Fruit fly (Drosophila melanogaster) whole organism, embryonic: ENCODE data around the gene CG32625.

ENCODE experiments used
- ATbp ChIP-seq: fragments of 200-800 bp; sonication (Bioruptor generic); optimal IDR thresholded peaks from 2 replicates; lab custom pipeline; 2017; ENCODE audit warnings: missing biosample characterization, mild to moderate bottlenecking, missing genetic modification characterization, missing genetic modification reagents
- Bdp1 ChIP-seq: fragments of 200-800 bp; sonication (Bioruptor generic); optimal IDR thresholded peaks from 3 replicates; lab custom pipeline; 2016; ENCODE audit warnings: missing biosample characterization, missing genetic modification characterization
- Blimp-1 ChIP-seq: fragments of 200-800 bp; sonication (Bioruptor generic); optimal IDR thresholded peaks from 3 replicates; lab custom pipeline; 2018; ENCODE audit warnings: missing biosample characterization, missing genetic modification characterization, mild to moderate bottlenecking, moderate library complexity, missing genetic modification reagents
- CG10543 ChIP-seq: fragments of 200-800 bp; sonication (Bioruptor generic); optimal IDR thresholded peaks from 3 replicates; lab custom pipeline; 2017; ENCODE audit warnings: missing biosample characterization, mild to moderate bottlenecking, missing genetic modification characterization, moderate library complexity
- CG13424 ChIP-seq: fragments of 200-800 bp; sonication (Bioruptor generic); optimal IDR thresholded peaks from 2 replicates; lab custom pipeline; 2019; ENCODE audit warnings: missing biosample characterization, mild to moderate bottlenecking, missing genetic modification characterization, moderate library complexity
- CG15601 ChIP-seq: fragments of 200-800 bp; sonication (Bioruptor generic); optimal IDR thresholded peaks from 3 replicates; lab custom pipeline; 2019; ENCODE audit warnings: missing biosample characterization, mild to moderate bottlenecking, missing genetic modification characterization, moderate library complexity
- CG17328 ChIP-seq: fragments of 200-800 bp; sonication (Bioruptor generic); IDR thresholded peaks from 2 replicates; pipeline ENCODE4 v1.3.6; 2022; ENCODE audit warnings: missing biosample characterization, missing genetic modification characterization
- CG17361 ChIP-seq: fragments of 200-800 bp; sonication (Bioruptor generic); IDR thresholded peaks from 3 replicates; pipeline ENCODE4 v1.3.6; 2022; ENCODE audit warnings: missing biosample characterization, missing genetic modification characterization
- CG17568 ChIP-seq: fragments of 200-800 bp; sonication (Bioruptor generic); optimal IDR thresholded peaks from 2 replicates; lab custom pipeline; 2018; ENCODE audit warnings: missing biosample characterization, mild to moderate bottlenecking, missing genetic modification characterization, moderate library complexity
- CG18764 ChIP-seq: fragments of 200-800 bp; sonication (Bioruptor generic); optimal IDR thresholded peaks from 3 replicates; lab custom pipeline; 2016; ENCODE audit warnings: missing biosample characterization, missing genetic modification characterization
- CG2202 ChIP-seq: fragments of 200-800 bp; sonication (Bioruptor generic); optimal IDR thresholded peaks from 2 replicates; lab custom pipeline; 2018; ENCODE audit warnings: missing biosample characterization, mild to moderate bottlenecking, missing genetic modification characterization
- CG30020 ChIP-seq: fragments of 200-800 bp; optimal IDR thresholded peaks from 2 replicates; lab custom pipeline; 2019; ENCODE audit warnings: missing biosample characterization, mild to moderate bottlenecking, missing genetic modification characterization, moderate library complexity
- CG3065 ChIP-seq: fragments of 200-800 bp; sonication (Bioruptor generic); optimal IDR thresholded peaks from 2 replicates; lab custom pipeline; 2016; ENCODE audit warnings: missing biosample characterization, missing genetic modification characterization
- CG32772 ChIP-seq: fragments of 200-800 bp; sonication (Bioruptor generic); IDR thresholded peaks from 2 replicates; pipeline ENCODE4 v1.3.6; 2022; ENCODE audit warnings: missing biosample characterization, missing genetic modification characterization
- CG34422 ChIP-seq: fragments of 200-800 bp; sonication (Bioruptor generic); IDR thresholded peaks from 3 replicates; pipeline ENCODE4 v1.3.6; 2022; ENCODE audit warnings: missing biosample characterization, missing genetic modification characterization
- CG3726 ChIP-seq: fragments of 200-800 bp; sonication (Bioruptor generic); IDR thresholded peaks from 3 replicates; pipeline ENCODE4, ENCODE4 v1.3.6; 2022; ENCODE audit warnings: missing biosample characterization, missing genetic modification characterization
- CG6175 ChIP-seq: fragments of 200-800 bp; sonication (Bioruptor generic); IDR thresholded peaks from 3 replicates; pipeline ENCODE4 v1.3.6; 2022; ENCODE audit warnings: missing biosample characterization, missing genetic modification characterization
- CG6272 ChIP-seq: fragments of 200-800 bp; sonication (Bioruptor generic); IDR thresholded peaks from 2 replicates; pipeline ENCODE4 v1.3.6; 2022; ENCODE audit warnings: missing biosample characterization, missing genetic modification characterization
- CG7839 ChIP-seq: fragments of 200-800 bp; sonication (Bioruptor generic); optimal IDR thresholded peaks from 3 replicates; lab custom pipeline; 2018; ENCODE audit warnings: missing biosample characterization, mild to moderate bottlenecking, missing genetic modification characterization, moderate library complexity
- CG9437 ChIP-seq: fragments of 200-800 bp; sonication (Bioruptor generic); optimal IDR thresholded peaks from 2 replicates; lab custom pipeline; 2018; ENCODE audit warnings: missing biosample characterization, mild to moderate bottlenecking, missing genetic modification characterization
- Dek ChIP-seq: fragments of 200-800 bp; sonication (Bioruptor generic); optimal IDR thresholded peaks from 3 replicates; lab custom pipeline; 2019; ENCODE audit warnings: missing biosample characterization, mild to moderate bottlenecking, missing genetic modification characterization, moderate library complexity
- ERR ChIP-seq: fragments of 200-800 bp; sonication (Bioruptor generic); optimal IDR thresholded peaks from 2 replicates; lab custom pipeline; 2016; ENCODE audit warnings: missing biosample characterization, missing genetic modification characterization
- Elba2 ChIP-seq: fragments of 200-800 bp; sonication (Bioruptor generic); optimal IDR thresholded peaks from 3 replicates; lab custom pipeline; 2016; ENCODE audit warnings: missing biosample characterization, missing genetic modification characterization
- Fer2 ChIP-seq: fragments of 200-800 bp; sonication (Bioruptor generic); optimal IDR thresholded peaks from 2 replicates; lab custom pipeline; 2018; ENCODE audit warnings: missing biosample characterization, mild to moderate bottlenecking, missing genetic modification characterization, moderate library complexity
- Lim3 ChIP-seq: fragments of 200-800 bp; sonication (Bioruptor generic); IDR thresholded peaks from 2 replicates; pipeline ENCODE4 v1.3.6; 2022; ENCODE audit warnings: missing biosample characterization, missing genetic modification characterization
- Mad ChIP-seq: fragments of 200-800 bp; sonication (Bioruptor generic); optimal IDR thresholded peaks from 2 replicates; lab custom pipeline; 2016; ENCODE audit warnings: missing biosample characterization, missing genetic modification characterization
- Meics ChIP-seq: fragments of 200-800 bp; sonication (Bioruptor generic); optimal IDR thresholded peaks from 2 replicates; lab custom pipeline; 2017; ENCODE audit warnings: missing biosample characterization, mild to moderate bottlenecking, missing genetic modification characterization
- Sox100B ChIP-seq: fragments of 200-800 bp; sonication (Bioruptor generic); optimal IDR thresholded peaks from 3 replicates; lab custom pipeline; 2018; ENCODE audit warnings: missing biosample characterization, mild to moderate bottlenecking, missing genetic modification characterization
- Spps ChIP-seq: fragments of 200-800 bp; sonication (Bioruptor generic); optimal IDR thresholded peaks from 2 replicates; lab custom pipeline; 2018; ENCODE audit warnings: missing biosample characterization, mild to moderate bottlenecking, missing genetic modification characterization
- Trl ChIP-seq, 3 experiments: fragments of >200 bp in 2 of 3; fragments of 200-800 bp in 1 of 3; sonication (Bioruptor generic) in 1 of 3; optimal IDR thresholded peaks; 2 replicates in 1 of 3; 3 replicates in 2 of 3; lab custom pipeline; 2016 to 2017; ENCODE audit warnings: missing biosample characterization in 1 of 3, missing genetic modification characterization in 1 of 3
- amos ChIP-seq: fragments of 200-800 bp; sonication (Bioruptor generic); IDR thresholded peaks from 2 replicates; pipeline ENCODE4 v1.3.6; 2022; ENCODE audit warnings: missing biosample characterization, missing genetic modification characterization; ENCODE audit not compliant: partially characterized antibody
- ato ChIP-seq: fragments of 200-800 bp; sonication (Bioruptor generic); IDR thresholded peaks from 2 replicates; pipeline ENCODE4 v1.3.6; 2022; ENCODE audit warnings: missing biosample characterization, missing genetic modification characterization; ENCODE audit not compliant: partially characterized antibody
- da ChIP-seq: fragments of 200-800 bp; sonication (Bioruptor generic); optimal IDR thresholded peaks from 2 replicates; lab custom pipeline; 2016; ENCODE audit warnings: missing biosample characterization, missing genetic modification characterization
- dpn ChIP-seq, 2 experiments: fragments of 200-800 bp; sonication (Bioruptor generic); optimal IDR thresholded peaks; 3 replicates each; lab custom pipeline; 2016; ENCODE audit warnings: missing biosample characterization in 2 of 2, missing genetic modification characterization in 2 of 2
- esg ChIP-seq: fragments of 200-800 bp; sonication (Bioruptor generic); conservative IDR thresholded peaks from 2 replicates; pipeline ENCODE4 v1.3.6; 2022; ENCODE audit warnings: missing biosample characterization, missing genetic modification characterization
- h ChIP-seq: fragments of >200 bp; optimal IDR thresholded peaks from 2 replicates; lab custom pipeline; 2017
- her ChIP-seq: fragments of 200-800 bp; sonication (Bioruptor generic); optimal IDR thresholded peaks from 2 replicates; lab custom pipeline; 2016; ENCODE audit warnings: missing biosample characterization, missing genetic modification characterization
- hth ChIP-seq: fragments of >200 bp; optimal IDR thresholded peaks from 2 replicates; lab custom pipeline; 2017; ENCODE audit warnings: inconsistent platforms
- ind ChIP-seq: fragments of 200-800 bp; sonication (Bioruptor generic); optimal IDR thresholded peaks from 3 replicates; lab custom pipeline; 2016; ENCODE audit warnings: missing biosample characterization, missing genetic modification characterization
- lab ChIP-seq: fragments of 200-800 bp; sonication (Bioruptor generic); optimal IDR thresholded peaks from 3 replicates; lab custom pipeline; 2017; ENCODE audit warnings: missing biosample characterization, missing genetic modification characterization, mild to moderate bottlenecking, moderate library complexity, missing genetic modification reagents
- lilli ChIP-seq: fragments of 200-800 bp; sonication (Bioruptor generic); optimal IDR thresholded peaks from 3 replicates; lab custom pipeline; 2016; ENCODE audit warnings: missing biosample characterization, missing genetic modification characterization
- luna ChIP-seq: fragments of 200-800 bp; sonication (Bioruptor generic); optimal IDR thresholded peaks from 2 replicates; lab custom pipeline; 2016; ENCODE audit warnings: missing biosample characterization, missing genetic modification characterization
- odd ChIP-seq: fragments of 200-800 bp; sonication (Bioruptor generic); optimal IDR thresholded peaks from 2 replicates; lab custom pipeline; 2017; ENCODE audit warnings: missing biosample characterization, mild to moderate bottlenecking, missing genetic modification characterization
- phol ChIP-seq: fragments of 200-800 bp; sonication (Bioruptor generic); optimal IDR thresholded peaks from 3 replicates; lab custom pipeline; 2018; ENCODE audit warnings: missing biosample characterization, mild to moderate bottlenecking, missing genetic modification characterization, moderate library complexity
- psq ChIP-seq: fragments of 200-800 bp; sonication (Bioruptor generic); optimal IDR thresholded peaks from 2 replicates; lab custom pipeline; 2017; ENCODE audit warnings: missing biosample characterization, missing genetic modification characterization
- sd ChIP-seq: fragments of 200-800 bp; sonication (Bioruptor generic); optimal IDR thresholded peaks from 3 replicates; lab custom pipeline; 2018; ENCODE audit warnings: missing biosample characterization, mild to moderate bottlenecking, missing genetic modification characterization, moderate library complexity
- slp2 ChIP-seq: fragments of 200-800 bp; sonication (Bioruptor generic); optimal IDR thresholded peaks from 2 replicates; lab custom pipeline; 2016; ENCODE audit warnings: missing biosample characterization, missing genetic modification characterization
- wek ChIP-seq: fragments of 200-800 bp; sonication (Bioruptor generic); optimal IDR thresholded peaks from 3 replicates; lab custom pipeline; 2018; ENCODE audit warnings: missing biosample characterization, mild to moderate bottlenecking, missing genetic modification characterization, moderate library complexity
- zen2 ChIP-seq: fragments of 200-800 bp; sonication (Bioruptor generic); IDR thresholded peaks from 3 replicates; pipeline ENCODE4 v1.3.6; 2022; ENCODE audit warnings: missing biosample characterization, missing genetic modification characterization; ENCODE audit not compliant: partially characterized antibody

The CG32625 gene

DNA sequence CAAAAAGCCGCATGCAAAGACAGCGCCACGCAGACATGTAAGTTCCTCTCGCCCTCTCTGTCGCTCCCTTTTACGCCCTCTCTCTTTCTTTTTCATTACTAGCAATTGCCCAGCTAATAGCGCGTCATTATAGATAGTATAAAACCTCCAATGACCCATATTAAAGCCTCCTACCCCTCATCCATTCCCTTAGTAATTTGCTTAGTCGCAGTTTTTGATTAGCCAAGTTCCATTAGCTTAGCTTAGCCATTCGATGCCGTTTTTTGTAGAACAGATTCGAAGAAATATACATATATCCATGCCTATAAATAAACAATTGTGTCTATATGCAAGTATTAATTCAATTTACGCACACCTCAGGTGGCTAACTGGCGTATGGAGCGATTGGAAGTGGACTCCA, 14.1 kb upstream of the CG32625 start:
- no peak for TF ChIP-seq Blimp-1 (GFP tag; lab: Kevin White, UChicago)
- no peak for TF ChIP-seq CG13424 (tag; lab: Kevin White, UChicago)
- no peak for TF ChIP-seq CG17568 (GFP tag; lab: Kevin White, UChicago)
- no peak for TF ChIP-seq CG32772 (GFP tag; lab: Robert Waterston, UW)
- no peak for TF ChIP-seq h (lab: Kevin White, UChicago)
- no peak for TF ChIP-seq ind (GFP tag; lab: Kevin White, UChicago)
- TF ChIP-seq her: no peak
- no peak for TF ChIP-seq Spps
- TF ChIP-seq Elba2 (GFP tag; lab: Kevin White, UChicago): no peak
- no peak for TF ChIP-seq CG17328
- no peak for TF ChIP-seq CG3726 (GFP tag; lab: Robert Waterston, UW)
- no peak for TF ChIP-seq Fer2 (tag; lab: Kevin White, UChicago)
- no peak for TF ChIP-seq CG3065 (GFP tag; lab: Kevin White, UChicago)
- TF ChIP-seq, all 482 proteins: peak for 0

DNA sequence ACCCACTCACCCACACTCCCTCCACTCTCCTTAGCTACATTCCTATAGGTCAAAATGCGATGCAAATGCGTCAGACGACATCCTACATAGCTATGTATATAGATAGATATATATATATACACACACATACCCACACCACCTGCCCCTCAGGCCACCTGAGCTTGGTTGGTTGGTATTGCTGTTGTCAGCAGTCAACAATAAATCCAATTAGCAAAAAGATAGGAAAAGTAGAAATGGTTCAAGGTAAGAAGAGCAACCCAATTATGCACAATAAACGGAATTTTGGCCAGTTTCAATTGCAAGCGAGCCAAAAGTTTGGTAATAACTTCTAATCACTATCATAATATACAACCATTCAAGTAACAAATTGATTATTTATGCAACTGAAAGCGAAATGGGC, 9.9 kb upstream of the CG32625 start:
- no peak for TF ChIP-seq ERR (GFP tag; lab: Kevin White, UChicago)
- TF ChIP-seq da (GFP tag; lab: Kevin White, UChicago): no peak
- no peak for TF ChIP-seq CG6272 (GFP tag; lab: Robert Waterston, UW)
- TF ChIP-seq CG6175: no peak
- TF ChIP-seq slp2 (GFP tag; lab: Kevin White, UChicago): no peak
- no peak for TF ChIP-seq luna (GFP tag; lab: Kevin White, UChicago)
- no peak for TF ChIP-seq CG9437 (GFP tag; lab: Kevin White, UChicago)

dm6 chrX:13765217-13765616, 8.6 kb upstream of the CG32625 start:
- TF ChIP-seq CG34422 (GFP tag; lab: Robert Waterston, UW) (0 out of 3 replicates have a peak, but pooled peaks have one; percentile 7), Dek (tag; lab: Kevin White, UChicago) (no peak), CG15601 (no peak), CG10543 (GFP tag; lab: Kevin White, UChicago) (no peak), Trl (optimal IDR thresholded peaks at IDR 0.05; lab: Kevin White, UChicago) (no peak), Trl (GFP tag; optimal IDR thresholded peaks at IDR 0.05; lab: Kevin White, UChicago) (no peak), CG17361 (no peak), Sox100B (GFP tag; lab: Kevin White, UChicago) (no peak), esg (GFP tag; lab: Robert Waterston, UW) (0 out of 2 replicates have a peak, but pooled peaks have one; percentile 6), dpn (GFP tag; optimal IDR thresholded peaks at IDR 0.05; lab: Kevin White, UChicago) (no peak), Lim3 (GFP tag; lab: Robert Waterston, UW) (no peak), CG7839 (tag; lab: Kevin White, UChicago) (no peak), amos (GFP tag; lab: Robert Waterston, UW) (no peak), Mad (no peak), Meics (no peak), zen2 (no peak), odd (no peak), phol (no peak), lab (GFP tag; lab: Kevin White, UChicago) (no peak), CG30020 (no peak), sd (tag; lab: Kevin White, UChicago) (no peak), CG18764 (GFP tag; lab: Kevin White, UChicago) (no peak), hth (no peak), ATbp (GFP tag; lab: Kevin White, UChicago) (no peak), Bdp1 (GFP tag; lab: Kevin White, UChicago) (no peak), lilli (no peak), psq (GFP tag; lab: Kevin White, UChicago) (no peak), wek (GFP tag; lab: Kevin White, UChicago) (no peak), ato (GFP tag; lab: Robert Waterston, UW) (no peak), CG2202 (no peak)
